Fruit fly (Drosophila melanogaster) whole organism, wandering third instar larva: Measurements from ENCODE around the gene UbcE2H.

Experiments
- CG9705 ChIP-seq: fragments of 200-800 bp; sonication (Bioruptor generic); optimal IDR thresholded peaks from 2 replicates; lab custom pipeline; 2018; ENCODE audit warnings: missing biosample characterization, mild to moderate bottlenecking, missing genetic modification characterization
- dl ChIP-seq, 2 experiments: fragments of 175-275, 200-275 bp in 1 of 2; fragments of 200-275 bp in 1 of 2; sonication (Bioruptor generic); optimal IDR thresholded peaks; lab custom pipeline; 2018; ENCODE audit warnings: mild to moderate bottlenecking in 2 of 2, missing biosample characterization in 2 of 2, missing genetic modification characterization in 2 of 2, moderate library complexity in 2 of 2; ENCODE audit not compliant: partially characterized antibody in 2 of 2, insufficient read depth in 1 of 2
- foxo ChIP-seq, 2 experiments: fragments of 200-800 bp; sonication (Bioruptor generic); optimal IDR thresholded peaks; 2 replicates in 1 of 2; 3 replicates in 1 of 2; lab custom pipeline; 2016 to 2017; ENCODE audit warnings: missing biosample characterization in 2 of 2, missing genetic modification characterization in 2 of 2
- h ChIP-seq: fragments of 200-800 bp; sonication (Bioruptor generic); optimal IDR thresholded peaks from 3 replicates; lab custom pipeline; 2016; ENCODE audit warnings: missing biosample characterization, mild to moderate bottlenecking, missing genetic modification characterization
- usp ChIP-seq: fragments of >200 bp; optimal IDR thresholded peaks from 2 replicates; lab custom pipeline; 2017; ENCODE audit warnings: missing biosample characterization, missing genetic modification characterization

DNA sequence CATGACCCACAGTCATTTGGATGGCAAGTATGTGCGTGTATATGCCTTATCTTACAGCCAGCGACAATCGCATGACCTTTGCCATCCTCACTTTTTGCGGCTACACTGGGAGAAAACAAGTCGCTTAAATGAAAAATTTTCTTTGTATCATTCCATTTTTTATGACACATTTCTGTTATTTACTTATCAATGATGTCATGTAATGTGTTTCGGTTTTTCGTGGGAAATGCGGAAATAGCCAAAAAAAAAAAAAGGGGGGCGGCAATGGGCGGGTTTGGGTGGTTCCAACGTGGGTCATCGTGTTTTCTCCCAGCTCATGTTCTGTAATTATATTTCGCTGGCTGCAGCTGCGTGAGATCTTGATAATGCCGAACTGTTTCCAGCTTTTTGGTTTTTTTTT lies 13.7 kb downstream of the UbcE2H start:
- no peak for TF ChIP-seq CG9705 (GFP tag; lab: Kevin White, UChicago)
- no peak for TF ChIP-seq usp
- no peak for TF ChIP-seq dl (GFP tag; optimal IDR thresholded peaks at IDR 0.05; lab: Kevin White, UChicago; ENCODE audit: insufficient read depth in 1 of 2, partially characterized antibody in 2 of 2)
- peak in 1 of 2 experiments; percentile 30 for TF ChIP-seq foxo (GFP tag; optimal IDR thresholded peaks at IDR 0.05; lab: Kevin White, UChicago)
- TF ChIP-seq h, result peak; percentile 0
